Fruit fly (Drosophila melanogaster) whole organism, embryonic: ENCODE measurements around the gene egh.

Experiments
- Aef1 ChIP-seq: fragments of 200-800 bp; sonication (Bioruptor generic); IDR thresholded peaks from 3 replicates; pipeline ENCODE4 v1.3.6; 2022; ENCODE audit warnings: missing biosample characterization, missing genetic modification characterization
- Atf6 ChIP-seq: fragments of 200-800 bp; sonication (Bioruptor generic); IDR thresholded peaks from 2 replicates; pipeline ENCODE4 v1.3.6; 2022; ENCODE audit warnings: missing biosample characterization, missing genetic modification characterization
- B-H2 ChIP-seq: fragments of 200-800 bp; sonication (Bioruptor generic); optimal IDR thresholded peaks from 2 replicates; lab custom pipeline; 2018; ENCODE audit warnings: missing biosample characterization, mild to moderate bottlenecking, missing genetic modification characterization
- CG10147 ChIP-seq: fragments of 200-800 bp; sonication (Bioruptor generic); optimal IDR thresholded peaks from 2 replicates; lab custom pipeline; 2019; ENCODE audit warnings: missing biosample characterization, mild to moderate bottlenecking, missing genetic modification characterization, moderate library complexity
- CG10654 ChIP-seq: fragments of 200-800 bp; sonication (Bioruptor generic); optimal IDR thresholded peaks from 2 replicates; lab custom pipeline; 2016; ENCODE audit warnings: missing biosample characterization, missing genetic modification characterization
- CG11398 ChIP-seq: fragments of 200-800 bp; sonication (Bioruptor generic); optimal IDR thresholded peaks from 2 replicates; lab custom pipeline; 2016; ENCODE audit warnings: missing biosample characterization, missing genetic modification characterization
- CG1233 ChIP-seq: fragments of 200-800 bp; sonication (Bioruptor generic); optimal IDR thresholded peaks from 4 replicates; lab custom pipeline; 2018; ENCODE audit warnings: missing biosample characterization, mild to moderate bottlenecking, missing genetic modification characterization
- CG13296 ChIP-seq: fragments of 200-800 bp; sonication (Bioruptor generic); optimal IDR thresholded peaks from 3 replicates; lab custom pipeline; 2018; ENCODE audit warnings: missing biosample characterization, mild to moderate bottlenecking, missing genetic modification characterization
- CG14441 ChIP-seq: fragments of 200-800 bp; sonication (Bioruptor generic); IDR thresholded peaks from 2 replicates; pipeline ENCODE4 v1.3.6; 2022; ENCODE audit warnings: missing biosample characterization, missing genetic modification characterization
- CG17186 ChIP-seq: fragments of 200-800 bp; sonication (Bioruptor generic); optimal IDR thresholded peaks from 3 replicates; lab custom pipeline; 2017; ENCODE audit warnings: missing biosample characterization, missing genetic modification reagents, missing genetic modification characterization
- CG17829 ChIP-seq: fragments of 200-800 bp; optimal IDR thresholded peaks from 2 replicates; lab custom pipeline; 2019; ENCODE audit warnings: missing biosample characterization, mild to moderate bottlenecking, missing genetic modification characterization, moderate library complexity
- CG17912 ChIP-seq: fragments of 200-800 bp; sonication (Bioruptor generic); optimal IDR thresholded peaks from 2 replicates; lab custom pipeline; 2018; ENCODE audit warnings: missing biosample characterization, mild to moderate bottlenecking, missing genetic modification characterization
- CG18619 ChIP-seq: fragments of 200-800 bp; sonication (Bioruptor generic); optimal IDR thresholded peaks from 3 replicates; lab custom pipeline; 2017; ENCODE audit warnings: missing biosample characterization, mild to moderate bottlenecking, missing genetic modification characterization
- CG2116 ChIP-seq: fragments of 200-800 bp; sonication (Bioruptor generic); optimal IDR thresholded peaks from 3 replicates; lab custom pipeline; 2018; ENCODE audit warnings: missing biosample characterization, mild to moderate bottlenecking, missing genetic modification characterization
- CG30431 ChIP-seq: fragments of 200-800 bp; sonication (Bioruptor generic); optimal IDR thresholded peaks from 2 replicates; lab custom pipeline; 2017; ENCODE audit warnings: missing biosample characterization, missing genetic modification characterization
- CG31441 ChIP-seq: fragments of 200-800 bp; sonication (Bioruptor generic); IDR thresholded peaks from 2 replicates; pipeline ENCODE4 v1.3.6; 2022; ENCODE audit warnings: missing biosample characterization, missing genetic modification characterization
- CG3281 ChIP-seq: fragments of 200-800 bp; sonication (Bioruptor generic); optimal IDR thresholded peaks from 3 replicates; lab custom pipeline; 2017; ENCODE audit warnings: missing biosample characterization, mild to moderate bottlenecking, missing genetic modification characterization
- CG6272 ChIP-seq: fragments of 200-800 bp; sonication (Bioruptor generic); IDR thresholded peaks from 2 replicates; pipeline ENCODE4 v1.3.6; 2022; ENCODE audit warnings: missing biosample characterization, missing genetic modification characterization
- CG6765 ChIP-seq: fragments of 200-800 bp; sonication (Bioruptor generic); optimal IDR thresholded peaks from 3 replicates; lab custom pipeline; 2017; ENCODE audit warnings: missing biosample characterization, mild to moderate bottlenecking, missing genetic modification characterization
- CG6791 ChIP-seq: fragments of 200-800 bp; sonication (Bioruptor generic); IDR thresholded peaks from 3 replicates; pipeline ENCODE4 v1.3.6; 2022; ENCODE audit warnings: missing biosample characterization, missing genetic modification characterization; ENCODE audit not compliant: partially characterized antibody
- CG7987 ChIP-seq: fragments of 200-800 bp; sonication (Bioruptor generic); optimal IDR thresholded peaks from 2 replicates; lab custom pipeline; 2018; ENCODE audit warnings: missing biosample characterization, mild to moderate bottlenecking, missing genetic modification characterization, moderate library complexity
- CG8089 ChIP-seq: fragments of 200-800 bp; sonication (Bioruptor generic); optimal IDR thresholded peaks from 3 replicates; lab custom pipeline; 2016; ENCODE audit warnings: missing biosample characterization, missing genetic modification characterization
- CG9797 ChIP-seq: fragments of 200-800 bp; sonication (Bioruptor generic); optimal IDR thresholded peaks from 3 replicates; lab custom pipeline; 2018; ENCODE audit warnings: missing biosample characterization, mild to moderate bottlenecking, missing genetic modification characterization
- Dad ChIP-seq: fragments of 200-800 bp; sonication (Bioruptor generic); optimal IDR thresholded peaks from 3 replicates; lab custom pipeline; 2016; ENCODE audit warnings: missing biosample characterization, missing genetic modification characterization
- HmgZ ChIP-seq: fragments of 200-800 bp; sonication (Bioruptor generic); optimal IDR thresholded peaks from 2 replicates; lab custom pipeline; 2018; ENCODE audit warnings: missing biosample characterization, mild to moderate bottlenecking, missing genetic modification characterization
- Lpt ChIP-seq: fragments of >200 bp; optimal IDR thresholded peaks from 2 replicates; lab custom pipeline; 2018; ENCODE audit warnings: missing biosample characterization, missing genetic modification characterization
- MESR4 ChIP-seq: fragments of 200-800 bp; sonication (Bioruptor generic); optimal IDR thresholded peaks from 2 replicates; lab custom pipeline; 2018; ENCODE audit warnings: missing biosample characterization, mild to moderate bottlenecking, missing genetic modification characterization, moderate library complexity
- NK7.1 ChIP-seq: fragments of 200-800 bp; sonication (Bioruptor generic); optimal IDR thresholded peaks from 3 replicates; lab custom pipeline; 2016; ENCODE audit warnings: missing biosample characterization, missing genetic modification characterization
- Side ChIP-seq: fragments of 200-800 bp; sonication (Bioruptor generic); optimal IDR thresholded peaks from 2 replicates; lab custom pipeline; 2016; ENCODE audit warnings: missing biosample characterization, missing genetic modification characterization
- Spps ChIP-seq: fragments of 200-800 bp; sonication (Bioruptor generic); optimal IDR thresholded peaks from 2 replicates; lab custom pipeline; 2018; ENCODE audit warnings: missing biosample characterization, mild to moderate bottlenecking, missing genetic modification characterization
- Ssrp ChIP-seq: fragments of 200-800 bp; sonication (Bioruptor generic); optimal IDR thresholded peaks from 2 replicates; lab custom pipeline; 2018; ENCODE audit warnings: missing biosample characterization, mild to moderate bottlenecking, missing genetic modification characterization, moderate library complexity
- cg ChIP-seq: fragments of 200-800 bp; sonication (Bioruptor generic); optimal IDR thresholded peaks from 3 replicates; lab custom pipeline; 2019; ENCODE audit warnings: missing biosample characterization, mild to moderate bottlenecking, missing genetic modification characterization, moderate library complexity
- chm ChIP-seq: fragments of 200-800 bp; sonication (Bioruptor generic); IDR thresholded peaks from 2 replicates; pipeline ENCODE4 v1.3.6; 2022; ENCODE audit warnings: missing biosample characterization, missing genetic modification characterization
- chn ChIP-seq: fragments of 200-800 bp; sonication (Bioruptor generic); optimal IDR thresholded peaks from 2 replicates; lab custom pipeline; 2016; ENCODE audit warnings: missing biosample characterization, missing genetic modification characterization
- ci ChIP-seq: fragments of 200-800 bp; sonication (Bioruptor generic); IDR thresholded peaks from 3 replicates; pipeline ENCODE4 v1.3.6; 2022; ENCODE audit warnings: missing biosample characterization, missing genetic modification characterization
- disco-r ChIP-seq: fragments of 200-800 bp; sonication (Bioruptor generic); optimal IDR thresholded peaks from 2 replicates; lab custom pipeline; 2016; ENCODE audit warnings: missing biosample characterization, missing genetic modification characterization
- dmrt11E ChIP-seq: fragments of 200-800 bp; sonication (Bioruptor generic); optimal IDR thresholded peaks from 3 replicates; lab custom pipeline; 2018; ENCODE audit warnings: missing biosample characterization, mild to moderate bottlenecking, missing genetic modification characterization, moderate library complexity
- eve ChIP-seq, 2 experiments: fragments of >200 bp; optimal IDR thresholded peaks; 2 replicates each; lab custom pipeline; 2017; ENCODE audit warnings: missing biosample characterization in 2 of 2, missing genetic modification characterization in 2 of 2
- ewg ChIP-seq: fragments of 200-800 bp; sonication (Bioruptor generic); optimal IDR thresholded peaks from 3 replicates; lab custom pipeline; 2017; ENCODE audit warnings: mild to moderate bottlenecking, missing biosample characterization, missing genetic modification reagents, missing genetic modification characterization
- exex ChIP-seq: fragments of 200-800 bp; sonication (Bioruptor generic); optimal IDR thresholded peaks from 4 replicates; lab custom pipeline; 2018; ENCODE audit warnings: missing biosample characterization, mild to moderate bottlenecking, missing genetic modification characterization, moderate library complexity
- gem ChIP-seq: fragments of 200-800 bp; sonication (Bioruptor generic); optimal IDR thresholded peaks from 2 replicates; lab custom pipeline; 2019; ENCODE audit warnings: missing biosample characterization, mild to moderate bottlenecking, missing genetic modification characterization, moderate library complexity
- grau ChIP-seq: fragments of 200-800 bp; optimal IDR thresholded peaks from 3 replicates; lab custom pipeline; 2019; ENCODE audit warnings: missing biosample characterization, mild to moderate bottlenecking, missing genetic modification characterization, moderate library complexity
- hth ChIP-seq: fragments of >200 bp; optimal IDR thresholded peaks from 2 replicates; lab custom pipeline; 2017; ENCODE audit warnings: inconsistent platforms
- inv ChIP-seq: fragments of 200-800 bp; sonication (Bioruptor generic); IDR thresholded peaks from 2 replicates; pipeline ENCODE4 v1.3.6; 2022; ENCODE audit warnings: missing biosample characterization, missing genetic modification characterization; ENCODE audit not compliant: partially characterized antibody
- mam ChIP-seq: fragments of 200-800 bp; sonication (Bioruptor generic); optimal IDR thresholded peaks from 3 replicates; lab custom pipeline; 2016; ENCODE audit warnings: missing biosample characterization, missing genetic modification characterization
- nerfin-2 ChIP-seq: fragments of 200-800 bp; sonication (Bioruptor generic); IDR thresholded peaks from 2 replicates; pipeline ENCODE4 v1.3.6; 2022; ENCODE audit warnings: missing biosample characterization, missing genetic modification characterization; ENCODE audit not compliant: partially characterized antibody
- pnt ChIP-seq: fragments of 200-800 bp; sonication (Bioruptor generic); optimal IDR thresholded peaks from 3 replicates; lab custom pipeline; 2016; ENCODE audit warnings: missing biosample characterization, missing genetic modification characterization
- so ChIP-seq: fragments of 200-800 bp; sonication (Bioruptor generic); IDR thresholded peaks from 3 replicates; pipeline ENCODE4 v1.3.6; 2022; ENCODE audit warnings: missing biosample characterization, missing genetic modification characterization
- tll ChIP-seq, 2 experiments: fragments of 200-800 bp in 1 of 2; fragments of >200 bp in 1 of 2; sonication (Bioruptor generic) in 1 of 2; optimal IDR thresholded peaks; 2 replicates each; lab custom pipeline; 2017 to 2019; ENCODE audit warnings: missing biosample characterization in 2 of 2, missing genetic modification characterization in 2 of 2, mild to moderate bottlenecking in 1 of 2, moderate library complexity in 1 of 2
- tup ChIP-seq: fragments of 200-800 bp; sonication (Bioruptor generic); optimal IDR thresholded peaks from 2 replicates; lab custom pipeline; 2016; ENCODE audit warnings: missing biosample characterization, mild to moderate bottlenecking, missing genetic modification characterization, moderate library complexity

egh gene

dm6 chrX:2603851-2604505 is 15.7 kb downstream of the egh start, which contains the start of the genes Klp3A and Zw10 (continued):
- TF ChIP-seq CG6272 (GFP tag; lab: Robert Waterston, UW) (peak; percentile 26; the same call in 1 of the 2 replicates), ci (no peak), cg (GFP tag; lab: Kevin White, UChicago) (no peak), CG10147 (GFP tag; lab: Kevin White, UChicago) (no peak), Aef1 (GFP tag; lab: Robert Waterston, UW) (no peak), gem (tag; lab: Kevin White, UChicago) (no peak), Ssrp (no peak), nerfin-2 (GFP tag; lab: Robert Waterston, UW) (peak; percentile 72), CG13296 (GFP tag; lab: Kevin White, UChicago) (no peak), CG2116 (peak; percentile 82), tll (GFP tag; optimal IDR thresholded peaks at IDR 0.05; lab: Kevin White, UChicago) (no peak), CG6791 (GFP tag; lab: Robert Waterston, UW) (peak; percentile 61), CG11398 (GFP tag; lab: Kevin White, UChicago) (no peak), exex (tag; lab: Kevin White, UChicago) (no peak), CG31441 (GFP tag; lab: Robert Waterston, UW) (no peak), NK7.1 (no peak), chm (GFP tag; lab: Robert Waterston, UW) (no peak), Lpt (no peak), tup (GFP tag; lab: Kevin White, UChicago) (no peak), Side (GFP tag; lab: Kevin White, UChicago) (no peak), Dad (GFP tag; lab: Kevin White, UChicago) (no peak), eve (GFP tag; optimal IDR thresholded peaks at IDR 0.05; lab: Kevin White, UChicago) (no peak), CG8089 (no peak), HmgZ (tag; lab: Kevin White, UChicago) (peak; percentile 25), disco-r (no peak), CG6765 (no peak), CG17912 (GFP tag; lab: Kevin White, UChicago) (no peak), B-H2 (GFP tag; lab: Kevin White, UChicago) (no peak), CG17829 (tag; lab: Kevin White, UChicago) (no peak), pnt (no peak), grau (peak; percentile 41), so (GFP tag; lab: Robert Waterston, UW) (no peak), CG18619 (GFP tag; lab: Kevin White, UChicago) (no peak), chn (no peak), CG30431 (GFP tag; lab: Kevin White, UChicago) (no peak), CG9797 (GFP tag; lab: Kevin White, UChicago) (peak; percentile 14), hth (lab: Kevin White, UChicago) (no peak), inv (GFP tag; lab: Robert Waterston, UW) (peak; percentile 62), dmrt11E (no peak), CG3281 (GFP tag; lab: Kevin White, UChicago) (no peak), mam (GFP tag; lab: Kevin White, UChicago) (peak; percentile 26), ewg (no peak), CG10654 (GFP tag; lab: Kevin White, UChicago) (no peak), CG7987 (GFP tag; lab: Kevin White, UChicago) (no peak), CG17186 (peak; percentile 57), CG1233 (no peak), Spps (tag; lab: Kevin White, UChicago) (no peak), Atf6 (no peak), CG14441 (GFP tag; lab: Robert Waterston, UW) (no peak), MESR4 (GFP tag; lab: Kevin White, UChicago) (peak; percentile 26)
